Worm (Caenorhabditis elegans): ENCODE measurements around the gene cox-6B.
"Not testable (repeated sequence)": the region's sequence is repeated elsewhere in the genome, so short reads cannot be mapped to it uniquely, and the experiment has no call there.

Gene cox-6B

ce11 chrIII:2699363-2699762 lies at the start of gene cox-6B:
TSS of gene cox-6B (plus strand) at chrIII:2699663.
- TF ChIP-seq Y55F3AM.14 (GFP tag; optimal IDR thresholded peaks at IDR 0.05); nhr-129 (tag; optimal IDR thresholded peaks at IDR 0.05); lin-13 (GFP tag; optimal IDR thresholded peaks at IDR 0.05): not testable (repeated sequence)

ce11 chrIII:2651519-2651918 lies 47.9 kb upstream of the cox-6B start:
- TF ChIP-seq dmd-4 (tag; optimal IDR thresholded peaks at IDR 0.05), result no peak
- peak; percentile 29 for TF ChIP-seq fos-1 (tag; optimal IDR thresholded peaks at IDR 0.05)
- peak; percentile 20 for TF ChIP-seq sma-3 (GFP tag; optimal IDR thresholded peaks at IDR 0.05)
- no peak for TF ChIP-seq C34F6.9 (tag; optimal IDR thresholded peaks at IDR 0.05)

ce11 chrIII:2652704-2653566 lies 46.5 kb upstream of the cox-6B start:
- TF ChIP-seq nhr-6 (tag; optimal IDR thresholded peaks at IDR 0.05) (no peak), sma-3 (GFP tag; optimal IDR thresholded peaks at IDR 0.05) (no peak), F13H6.1 (tag; optimal IDR thresholded peaks at IDR 0.05) (peak; percentile 32)

ce11 chrIII:2656168-2656567 lies 43.3 kb upstream of the cox-6B start:
- peak; percentile 32 for TF ChIP-seq sma-3 (GFP tag; optimal IDR thresholded peaks at IDR 0.05)
- TF ChIP-seq alr-1 (tag; optimal IDR thresholded peaks at IDR 0.05), result no peak
- no peak for TF ChIP-seq zag-1 (tag; optimal IDR thresholded peaks at IDR 0.05)
- TF ChIP-seq nhr-21 (tag; optimal IDR thresholded peaks at IDR 0.05), result peak; percentile 14
- peak; percentile 20 for TF ChIP-seq fos-1 (tag; optimal IDR thresholded peaks at IDR 0.05)
- TF ChIP-seq nhr-237 (tag; optimal IDR thresholded peaks at IDR 0.05), result no peak
- no peak for TF ChIP-seq nhr-77 (tag; optimal IDR thresholded peaks at IDR 0.05)
- TF ChIP-seq nhr-10 (tag; optimal IDR thresholded peaks at IDR 0.05), result no peak
- no peak for TF ChIP-seq unc-55 (GFP tag; optimal IDR thresholded peaks at IDR 0.05)
- TF ChIP-seq lin-13 (GFP tag; optimal IDR thresholded peaks at IDR 0.05), result no peak

ce11 chrIII:2657783-2658182 lies 41.7 kb upstream of the cox-6B start, which contains the start of gene let-805:
TSS of gene let-805 (plus strand) at chrIII:2658083.
- no peak for TF ChIP-seq lsy-2 (tag; optimal IDR thresholded peaks at IDR 0.05)
- TF ChIP-seq dmd-4 (tag; optimal IDR thresholded peaks at IDR 0.05), result no peak
- TF ChIP-seq sem-4 (tag; optimal IDR thresholded peaks at IDR 0.05), result no peak
- no peak for TF ChIP-seq aly-2 (tag; optimal IDR thresholded peaks at IDR 0.05)
- TF ChIP-seq C34F6.9 (tag; optimal IDR thresholded peaks at IDR 0.05), result no peak
- no peak for TF ChIP-seq mbf-1 (tag; optimal IDR thresholded peaks at IDR 0.05)
- TF ChIP-seq lin-13 (GFP tag; optimal IDR thresholded peaks at IDR 0.05), result no peak
- no peak for TF ChIP-seq gmeb-1 (tag; optimal IDR thresholded peaks at IDR 0.05)
- TF ChIP-seq unc-62 (GFP tag; optimal IDR thresholded peaks at IDR 0.05), result no peak
- no peak for TF ChIP-seq nhr-23 (tag; optimal IDR thresholded peaks at IDR 0.05)
- TF ChIP-seq skn-1 (tag; optimal IDR thresholded peaks at IDR 0.05), result no peak
- no peak for TF ChIP-seq mdl-1 (tag; optimal IDR thresholded peaks at IDR 0.05)
- TF ChIP-seq unc-39 (tag; optimal IDR thresholded peaks at IDR 0.05), result no peak
- TF ChIP-seq ceh-16 (tag; optimal IDR thresholded peaks at IDR 0.05), result no peak
- TF ChIP-seq ztf-4 (tag; optimal IDR thresholded peaks at IDR 0.05), result no peak
- TF ChIP-seq crh-2 (tag; optimal IDR thresholded peaks at IDR 0.05), result no peak
- no peak for TF ChIP-seq sma-9 (GFP tag; optimal IDR thresholded peaks at IDR 0.05)
- no peak for TF ChIP-seq sma-9 (tag; optimal IDR thresholded peaks at IDR 0.05)

- TF ChIP-seq C34F6.9 (tag; optimal IDR thresholded peaks at IDR 0.05), result no peak
- no peak for TF ChIP-seq unc-39 (tag; optimal IDR thresholded peaks at IDR 0.05)
- no peak for TF ChIP-seq sma-3 (GFP tag; optimal IDR thresholded peaks at IDR 0.05)
- no peak for TF ChIP-seq egl-27 (tag; optimal IDR thresholded peaks at IDR 0.05)
Measured at ce11 chrIII:2675449-2675848, 24.0 kb upstream of the cox-6B start.

All from whole organism, L2 larva.